Worm (Caenorhabditis elegans) whole organism, early embryonic: Measurements from ENCODE around the gene sri-19.

Experiments
- aly-1 ChIP-seq: sonication (generic microtip); optimal IDR thresholded peaks from 2 replicates; lab custom pipeline; 2016; ENCODE audit warnings: missing genetic modification characterization, missing compliant biosample characterization
- ama-1 ChIP-seq: fragments of 150-350 bp; optimal IDR thresholded peaks from 2 replicates; lab custom pipeline; 2014
- ets-7 ChIP-seq: sonication (generic microtip); optimal IDR thresholded peaks from 2 replicates; lab custom pipeline; 2016; ENCODE audit warnings: missing genotype, missing genetic modification characterization, missing compliant biosample characterization
- flt-1 ChIP-seq: fragments of 200-800 bp; sonication (Bioruptor generic); IDR thresholded peaks from 2 replicates; pipeline ENCODE4 v1.3.6; 2022; ENCODE audit warnings: missing genetic modification characterization, missing compliant biosample characterization
- hmbx-1 ChIP-seq: sonication (generic microtip); optimal IDR thresholded peaks from 2 replicates; lab custom pipeline; 2016; ENCODE audit warnings: mild to moderate bottlenecking, missing genetic modification characterization, missing compliant biosample characterization
- hmg-4 ChIP-seq: fragments of 200-800 bp; sonication (Bioruptor generic); optimal IDR thresholded peaks from 2 replicates; lab custom pipeline; 2018; ENCODE audit warnings: mild to moderate bottlenecking, missing genetic modification characterization, missing compliant biosample characterization
- sea-1 ChIP-seq: fragments of 200-800 bp; sonication (Bioruptor generic); conservative IDR thresholded peaks from 2 replicates; pipeline ENCODE4 v1.3.6; 2022; ENCODE audit warnings: missing genetic modification characterization, missing compliant biosample characterization
- tra-4 ChIP-seq: sonication (generic microtip); optimal IDR thresholded peaks from 2 replicates; lab custom pipeline; 2017; ENCODE audit warnings: missing genetic modification characterization, missing compliant biosample characterization

DNA sequence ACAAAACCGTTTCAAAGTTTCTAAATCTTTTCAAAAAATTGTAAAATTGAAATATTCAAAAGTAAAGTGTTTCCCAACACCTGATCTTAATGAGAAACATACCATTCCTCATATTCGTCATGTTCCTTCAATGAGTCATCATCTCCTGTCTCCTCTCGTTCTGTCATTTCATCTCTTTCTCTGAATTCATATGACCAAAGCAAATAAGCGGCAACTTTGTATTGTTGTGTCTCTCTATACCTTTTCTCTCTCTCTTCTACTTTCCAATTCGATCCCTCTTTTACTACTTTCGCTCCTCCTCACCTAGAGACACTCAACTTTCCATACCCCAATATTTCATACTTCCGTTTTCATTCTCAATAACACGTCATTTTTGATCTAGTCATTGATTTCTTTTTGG, 50.1 kb downstream of the sri-19 start:
- TF ChIP-seq sea-1 (GFP tag; lab: Robert Waterston, UW) (no peak), aly-1 (tag; lab: Kevin White, UChicago) (no peak), flt-1 (no peak), hmg-4 (GFP tag; lab: Kevin White, UChicago) (no peak), ama-1 (lab: Kevin White, UChicago) (no peak), ets-7 (no peak), tra-4 (tag; lab: Kevin White, UChicago) (no peak), hmbx-1 (tag; lab: Kevin White, UChicago) (no peak)
